Fruit fly (Drosophila melanogaster) whole organism, embryonic: ENCODE results near the gene pbl.

Source experiments
- Abd-B ChIP-seq: fragments of 200-800 bp; sonication (Bioruptor generic); optimal IDR thresholded peaks from 2 replicates; lab custom pipeline; 2018; ENCODE audit warnings: missing biosample characterization, mild to moderate bottlenecking, missing genetic modification characterization, moderate library complexity
- B-H1 ChIP-seq: fragments of 200-800 bp; sonication (Bioruptor generic); IDR thresholded peaks from 3 replicates; pipeline ENCODE4 v1.3.6; 2022; ENCODE audit warnings: missing biosample characterization, missing genetic modification characterization
- Blimp-1 ChIP-seq: fragments of 200-800 bp; sonication (Bioruptor generic); optimal IDR thresholded peaks from 3 replicates; lab custom pipeline; 2018; ENCODE audit warnings: missing biosample characterization, missing genetic modification characterization, mild to moderate bottlenecking, moderate library complexity, missing genetic modification reagents
- C15 ChIP-seq: fragments of 200-800 bp; sonication (Bioruptor generic); IDR thresholded peaks from 3 replicates; pipeline ENCODE4 v1.3.6; 2022; ENCODE audit warnings: missing biosample characterization, missing genetic modification characterization
- CG10209 ChIP-seq: fragments of 200-800 bp; sonication (Bioruptor generic); optimal IDR thresholded peaks from 3 replicates; lab custom pipeline; 2017; ENCODE audit warnings: missing biosample characterization, mild to moderate bottlenecking, missing genetic modification characterization, missing genetic modification reagents
- CG11695 ChIP-seq: fragments of 200-800 bp; sonication (Bioruptor generic); IDR thresholded peaks from 3 replicates; pipeline ENCODE4 v1.3.6; 2022; ENCODE audit warnings: missing biosample characterization, missing genetic modification characterization
- CG13296 ChIP-seq: fragments of 200-800 bp; sonication (Bioruptor generic); optimal IDR thresholded peaks from 3 replicates; lab custom pipeline; 2018; ENCODE audit warnings: missing biosample characterization, mild to moderate bottlenecking, missing genetic modification characterization
- CG14014 ChIP-seq: fragments of 200-800 bp; sonication (Bioruptor generic); IDR thresholded peaks from 2 replicates; pipeline ENCODE4 v1.3.6; 2022; ENCODE audit warnings: missing biosample characterization, missing genetic modification characterization
- CG17359 ChIP-seq: fragments of 200-800 bp; sonication (Bioruptor generic); optimal IDR thresholded peaks from 3 replicates; lab custom pipeline; 2018; ENCODE audit warnings: missing biosample characterization, mild to moderate bottlenecking, missing genetic modification characterization, moderate library complexity
- CG3163 ChIP-seq: fragments of 200-800 bp; sonication (Bioruptor generic); optimal IDR thresholded peaks from 3 replicates; lab custom pipeline; 2016; ENCODE audit warnings: missing biosample characterization, missing genetic modification characterization
- CG32772 ChIP-seq: fragments of 200-800 bp; sonication (Bioruptor generic); IDR thresholded peaks from 2 replicates; pipeline ENCODE4 v1.3.6; 2022; ENCODE audit warnings: missing biosample characterization, missing genetic modification characterization
- CG3726 ChIP-seq: fragments of 200-800 bp; sonication (Bioruptor generic); IDR thresholded peaks from 3 replicates; pipeline ENCODE4, ENCODE4 v1.3.6; 2022; ENCODE audit warnings: missing biosample characterization, missing genetic modification characterization
- CG3838 ChIP-seq: fragments of 200-800 bp; sonication (Bioruptor generic); optimal IDR thresholded peaks from 3 replicates; lab custom pipeline; 2016; ENCODE audit warnings: missing biosample characterization, missing genetic modification characterization
- CG4854 ChIP-seq: fragments of 200-800 bp; sonication (Bioruptor generic); optimal IDR thresholded peaks from 2 replicates; lab custom pipeline; 2016; ENCODE audit warnings: missing biosample characterization, missing genetic modification characterization, inconsistent platforms
- CG6791 ChIP-seq: fragments of 200-800 bp; sonication (Bioruptor generic); IDR thresholded peaks from 3 replicates; pipeline ENCODE4 v1.3.6; 2022; ENCODE audit warnings: missing biosample characterization, missing genetic modification characterization; ENCODE audit not compliant: partially characterized antibody
- CG7839 ChIP-seq: fragments of 200-800 bp; sonication (Bioruptor generic); optimal IDR thresholded peaks from 3 replicates; lab custom pipeline; 2018; ENCODE audit warnings: missing biosample characterization, mild to moderate bottlenecking, missing genetic modification characterization, moderate library complexity
- CG7928 ChIP-seq: fragments of 200-800 bp; sonication (Bioruptor generic); optimal IDR thresholded peaks from 2 replicates; lab custom pipeline; 2017; ENCODE audit warnings: missing biosample characterization, mild to moderate bottlenecking, missing genetic modification characterization
- CG9215 ChIP-seq: fragments of 200-800 bp; sonication (Bioruptor generic); IDR thresholded peaks from 2 replicates; pipeline ENCODE4 v1.3.6; 2022; ENCODE audit warnings: missing biosample characterization, missing genetic modification characterization
- CoRest ChIP-seq: fragments of 200-800 bp; sonication (Bioruptor generic); optimal IDR thresholded peaks from 3 replicates; lab custom pipeline; 2018; ENCODE audit warnings: missing biosample characterization, mild to moderate bottlenecking, missing genetic modification characterization, moderate library complexity
- Dek ChIP-seq: fragments of 200-800 bp; sonication (Bioruptor generic); optimal IDR thresholded peaks from 3 replicates; lab custom pipeline; 2019; ENCODE audit warnings: missing biosample characterization, mild to moderate bottlenecking, missing genetic modification characterization, moderate library complexity
- Fer1 ChIP-seq: fragments of 200-800 bp; sonication (Bioruptor generic); optimal IDR thresholded peaks from 2 replicates; lab custom pipeline; 2017; ENCODE audit warnings: missing biosample characterization, mild to moderate bottlenecking, missing genetic modification characterization
- H2.0 ChIP-seq: fragments of 200-800 bp; sonication (Bioruptor generic); IDR thresholded peaks from 2 replicates; pipeline ENCODE4 v1.3.6; 2022; ENCODE audit warnings: missing biosample characterization, missing genetic modification characterization
- HLH3B ChIP-seq: fragments of 200-800 bp; sonication (Bioruptor generic); IDR thresholded peaks from 2 replicates; pipeline ENCODE4 v1.3.6; 2022; ENCODE audit warnings: missing biosample characterization, missing genetic modification characterization
- HLH4C ChIP-seq: fragments of 200-800 bp; sonication (Bioruptor generic); IDR thresholded peaks from 3 replicates; pipeline ENCODE4 v1.3.6; 2022; ENCODE audit warnings: missing biosample characterization, missing genetic modification characterization; ENCODE audit not compliant: partially characterized antibody
- Hr39 ChIP-seq: fragments of >200 bp; optimal IDR thresholded peaks from 2 replicates; lab custom pipeline; 2017
- Mad ChIP-seq: fragments of 200-800 bp; sonication (Bioruptor generic); optimal IDR thresholded peaks from 2 replicates; lab custom pipeline; 2016; ENCODE audit warnings: missing biosample characterization, missing genetic modification characterization
- Neu2 ChIP-seq: fragments of 200-800 bp; sonication (Bioruptor generic); optimal IDR thresholded peaks from 3 replicates; lab custom pipeline; 2016; ENCODE audit warnings: missing biosample characterization, missing genetic modification characterization, borderline replicate concordance
- Sin3A ChIP-seq: fragments of >200 bp; optimal IDR thresholded peaks from 2 replicates; lab custom pipeline; 2018
- Taf1 ChIP-seq: fragments of 200-800 bp; sonication (Bioruptor generic); IDR thresholded peaks from 2 replicates; pipeline ENCODE4 v1.3.6; 2022; ENCODE audit warnings: missing biosample characterization, missing genetic modification characterization
- Trl ChIP-seq, 3 experiments: fragments of >200 bp in 2 of 3; fragments of 200-800 bp in 1 of 3; sonication (Bioruptor generic) in 1 of 3; optimal IDR thresholded peaks; 2 replicates in 1 of 3; 3 replicates in 2 of 3; lab custom pipeline; 2016 to 2017; ENCODE audit warnings: missing biosample characterization in 1 of 3, missing genetic modification characterization in 1 of 3
- amos ChIP-seq: fragments of 200-800 bp; sonication (Bioruptor generic); IDR thresholded peaks from 2 replicates; pipeline ENCODE4 v1.3.6; 2022; ENCODE audit warnings: missing biosample characterization, missing genetic modification characterization; ENCODE audit not compliant: partially characterized antibody
- ash1 ChIP-seq: fragments of 200-800 bp; sonication (Bioruptor generic); optimal IDR thresholded peaks from 2 replicates; lab custom pipeline; 2018; ENCODE audit warnings: missing biosample characterization, mild to moderate bottlenecking, missing genetic modification characterization
- crol ChIP-seq: fragments of 200-800 bp; sonication (Bioruptor generic); IDR thresholded peaks from 2 replicates; pipeline ENCODE4 v1.3.6; 2022; ENCODE audit warnings: missing biosample characterization, missing genetic modification characterization
- dati ChIP-seq: fragments of 200-800 bp; sonication (Bioruptor generic); IDR thresholded peaks from 2 replicates; pipeline ENCODE4 v1.3.6; 2022; ENCODE audit warnings: missing biosample characterization, missing genetic modification characterization
- disco-r ChIP-seq: fragments of 200-800 bp; sonication (Bioruptor generic); optimal IDR thresholded peaks from 2 replicates; lab custom pipeline; 2016; ENCODE audit warnings: missing biosample characterization, missing genetic modification characterization
- eyg ChIP-seq: fragments of 200-800 bp; sonication (Bioruptor generic); optimal IDR thresholded peaks from 3 replicates; lab custom pipeline; 2016; ENCODE audit warnings: missing biosample characterization, missing genetic modification characterization
- kah ChIP-seq: fragments of 200-800 bp; sonication (Bioruptor generic); optimal IDR thresholded peaks from 2 replicates; lab custom pipeline; 2018; ENCODE audit warnings: missing biosample characterization, mild to moderate bottlenecking, missing genetic modification characterization
- lab ChIP-seq: fragments of 200-800 bp; sonication (Bioruptor generic); optimal IDR thresholded peaks from 3 replicates; lab custom pipeline; 2017; ENCODE audit warnings: missing biosample characterization, missing genetic modification characterization, mild to moderate bottlenecking, moderate library complexity, missing genetic modification reagents
- nom ChIP-seq: fragments of 200-800 bp; sonication (Bioruptor generic); optimal IDR thresholded peaks from 2 replicates; lab custom pipeline; 2017; ENCODE audit warnings: missing biosample characterization, missing genetic modification characterization, mild to moderate bottlenecking, moderate library complexity, missing genetic modification reagents
- oc ChIP-seq: fragments of 200-800 bp; sonication (Bioruptor generic); optimal IDR thresholded peaks from 2 replicates; lab custom pipeline; 2018; ENCODE audit warnings: missing biosample characterization, mild to moderate bottlenecking, missing genetic modification characterization, moderate library complexity
- prd ChIP-seq, 3 experiments: fragments of >200 bp in 2 of 3; fragments of 200-800 bp in 1 of 3; sonication (Bioruptor generic) in 1 of 3; optimal IDR thresholded peaks in 2 of 3; IDR thresholded peaks in 1 of 3; 2 replicates in 2 of 3; 3 replicates in 1 of 3; pipeline versions ENCODE4 v1.3.6 to Lab custom; 2017 to 2022; ENCODE audit warnings: missing biosample characterization in 1 of 3, missing genetic modification characterization in 1 of 3
- sc ChIP-seq, 3 experiments: fragments of >200 bp in 2 of 3; fragments of 200-800 bp in 1 of 3; sonication (Bioruptor generic) in 1 of 3; optimal IDR thresholded peaks; 2 replicates in 2 of 3; 3 replicates in 1 of 3; lab custom pipeline; 2017; ENCODE audit warnings: mild to moderate bottlenecking in 1 of 3, missing biosample characterization in 1 of 3, missing genetic modification characterization in 1 of 3, missing genetic modification reagents in 1 of 3
- schlank ChIP-seq: fragments of 200-800 bp; sonication (Bioruptor generic); optimal IDR thresholded peaks from 2 replicates; lab custom pipeline; 2018; ENCODE audit warnings: missing biosample characterization, mild to moderate bottlenecking, missing genetic modification characterization
- stwl ChIP-seq: fragments of 200-800 bp; sonication (Bioruptor generic); optimal IDR thresholded peaks from 3 replicates; lab custom pipeline; 2018; ENCODE audit warnings: missing biosample characterization, mild to moderate bottlenecking, missing genetic modification characterization, moderate library complexity
- tgo ChIP-seq: fragments of 200-800 bp; sonication (Bioruptor generic); IDR thresholded peaks from 3 replicates; pipeline ENCODE4 v1.3.6; 2022; ENCODE audit warnings: missing biosample characterization, missing genetic modification characterization
- tna ChIP-seq: fragments of 200-800 bp; sonication (Bioruptor generic); IDR thresholded peaks from 2 replicates; pipeline ENCODE4 v1.3.6; 2022; ENCODE audit warnings: missing biosample characterization, missing genetic modification characterization; ENCODE audit not compliant: partially characterized antibody
- twi ChIP-seq: fragments of 200-800 bp; optimal IDR thresholded peaks from 2 replicates; lab custom pipeline; 2019; ENCODE audit warnings: missing biosample characterization, mild to moderate bottlenecking, missing genetic modification characterization, moderate library complexity
- vfl ChIP-seq: fragments of 200-800 bp; sonication (Bioruptor generic); optimal IDR thresholded peaks from 2 replicates; lab custom pipeline; 2016; ENCODE audit warnings: missing biosample characterization, missing genetic modification characterization

pbl gene

DNA sequence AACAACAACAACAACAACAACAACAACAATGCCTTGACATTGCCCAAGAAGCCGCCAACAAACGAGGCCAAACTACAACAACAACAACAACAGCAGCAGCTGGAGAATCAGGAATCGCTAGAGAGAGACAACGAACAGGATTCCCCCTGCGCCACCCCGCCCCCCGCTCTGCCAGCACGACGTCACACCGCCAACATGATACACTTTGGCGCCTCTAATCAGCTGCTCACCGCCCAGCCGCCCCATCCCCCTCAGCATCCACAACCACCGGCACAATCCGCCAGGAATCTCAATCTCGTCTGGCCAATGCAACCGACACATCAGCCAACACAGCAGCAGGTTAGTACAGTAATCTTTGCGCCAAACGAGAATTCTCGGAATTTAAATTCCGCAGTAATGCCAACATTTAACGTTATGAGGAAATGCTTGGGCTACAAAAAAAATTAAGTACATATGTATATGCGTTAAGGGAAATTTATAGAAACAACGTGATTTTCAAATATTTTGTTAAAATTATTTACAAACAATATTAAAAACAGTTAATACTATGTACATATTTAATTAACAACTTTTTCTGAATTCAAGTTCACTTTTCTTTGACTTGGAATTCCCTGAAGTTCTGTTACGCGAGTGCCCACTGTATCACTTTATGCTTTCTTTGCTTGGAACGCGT is 41.9 kb downstream of the pbl start (continued):
- peak; percentile 44 for TF ChIP-seq Blimp-1 (GFP tag; lab: Kevin White, UChicago)
- peak; percentile 57 for TF ChIP-seq CoRest (tag; lab: Kevin White, UChicago)
- TF ChIP-seq CG6791: no peak
- TF ChIP-seq Sin3A: no peak
- TF ChIP-seq ash1 (GFP tag; lab: Kevin White, UChicago): no peak
- no peak for TF ChIP-seq amos (GFP tag; lab: Robert Waterston, UW)
- TF ChIP-seq vfl (GFP tag; lab: Kevin White, UChicago): no peak
- TF ChIP-seq Neu2 (GFP tag; lab: Kevin White, UChicago): no peak
- no peak for TF ChIP-seq dati (GFP tag; lab: Robert Waterston, UW)
- no peak for TF ChIP-seq tna (GFP tag; lab: Robert Waterston, UW)
- no peak for TF ChIP-seq stwl (tag; lab: Kevin White, UChicago)
- peak; percentile 57 for TF ChIP-seq CG7839 (tag; lab: Kevin White, UChicago)
- TF ChIP-seq lab: peak; percentile 14
- TF ChIP-seq disco-r (GFP tag; lab: Kevin White, UChicago): no peak
- TF ChIP-seq schlank (tag; lab: Kevin White, UChicago): no peak
- TF ChIP-seq oc: no peak
- TF ChIP-seq HLH3B (GFP tag; lab: Robert Waterston, UW): peak; percentile 19; the same call in 1 of the 2 replicates
- TF ChIP-seq kah: no peak
- TF ChIP-seq nom (GFP tag; lab: Kevin White, UChicago): peak; percentile 50
- TF ChIP-seq B-H1 (GFP tag; lab: Robert Waterston, UW): no peak
- TF ChIP-seq Hr39: no peak
- no peak for TF ChIP-seq Trl (optimal IDR thresholded peaks at IDR 0.05; lab: Kevin White, UChicago)
- TF ChIP-seq Trl (GFP tag; optimal IDR thresholded peaks at IDR 0.05; lab: Kevin White, UChicago): no peak
- peak; percentile 60 for TF ChIP-seq crol (GFP tag; lab: Robert Waterston, UW)
- TF ChIP-seq Fer1 (GFP tag; lab: Kevin White, UChicago): no peak
- no peak for TF ChIP-seq CG3163 (GFP tag; lab: Kevin White, UChicago)
- no peak for TF ChIP-seq CG13296 (GFP tag; lab: Kevin White, UChicago)
- peak; percentile 57 for TF ChIP-seq tgo
- no peak for TF ChIP-seq CG4854 (GFP tag; lab: Kevin White, UChicago)
- TF ChIP-seq H2.0 (GFP tag; lab: Robert Waterston, UW): no peak
- no peak for TF ChIP-seq Dek (tag; lab: Kevin White, UChicago)
- TF ChIP-seq CG9215 (GFP tag; lab: Robert Waterston, UW): 0 out of 2 replicates have a peak, but pooled peaks have one; percentile 29
- TF ChIP-seq CG17359 (tag; lab: Kevin White, UChicago): peak; percentile 31
- TF ChIP-seq CG10209 (GFP tag; lab: Kevin White, UChicago): peak; percentile 48
- TF ChIP-seq Taf1 (GFP tag; lab: Robert Waterston, UW): no peak
- no peak for TF ChIP-seq twi (tag; lab: Kevin White, UChicago)
- no peak for TF ChIP-seq HLH4C (GFP tag; lab: Robert Waterston, UW)
- TF ChIP-seq CG14014 (GFP tag; lab: Robert Waterston, UW): 0 out of 2 replicates have a peak, but pooled peaks have one; percentile 20
- TF ChIP-seq CG3838 (GFP tag; lab: Kevin White, UChicago): no peak
- no peak for TF ChIP-seq prd (optimal IDR thresholded peaks at IDR 0.05; lab: Kevin White, UChicago)
- peak; percentile 58; the same call in 2 of the 3 replicates for TF ChIP-seq prd (GFP tag; IDR thresholded peaks at IDR 0.05; lab: Robert Waterston, UW)
- TF ChIP-seq eyg (GFP tag; lab: Kevin White, UChicago): no peak
- no peak for TF ChIP-seq CG3726 (GFP tag; lab: Robert Waterston, UW)
- TF ChIP-seq sc (optimal IDR thresholded peaks at IDR 0.05; lab: Kevin White, UChicago): no peak
- peak; percentile 31 for TF ChIP-seq sc (GFP tag; optimal IDR thresholded peaks at IDR 0.05; lab: Kevin White, UChicago)
- TF ChIP-seq Abd-B: no peak
- no peak for TF ChIP-seq Mad (GFP tag; lab: Kevin White, UChicago)
- peak; percentile 43; the same call in 1 of the 2 replicates for TF ChIP-seq CG32772 (GFP tag; lab: Robert Waterston, UW)
- no peak for TF ChIP-seq CG7928 (GFP tag; lab: Kevin White, UChicago)
- TF ChIP-seq CG11695 (GFP tag; lab: Robert Waterston, UW): no peak
- no peak for TF ChIP-seq C15 (GFP tag; lab: Robert Waterston, UW)
